Fruit fly (Drosophila melanogaster) whole organism, embryonic: ENCODE results near the gene CG32719.

ENCODE experiments used
- Antp ChIP-seq: fragments of 200-800 bp; sonication (Bioruptor generic); optimal IDR thresholded peaks from 3 replicates; lab custom pipeline; 2016; ENCODE audit warnings: missing biosample characterization, missing genetic modification characterization
- Bgb ChIP-seq: fragments of 200-800 bp; sonication (Bioruptor generic); IDR thresholded peaks from 2 replicates; pipeline ENCODE4 v1.3.6; 2022; ENCODE audit warnings: missing biosample characterization, missing genetic modification characterization; ENCODE audit not compliant: partially characterized antibody
- CG11723 ChIP-seq: fragments of 200-800 bp; sonication (Bioruptor generic); optimal IDR thresholded peaks from 2 replicates; lab custom pipeline; 2017; ENCODE audit warnings: missing biosample characterization, mild to moderate bottlenecking, missing genetic modification characterization
- CG12744 ChIP-seq: fragments of 200-800 bp; sonication (Bioruptor generic); optimal IDR thresholded peaks from 2 replicates; lab custom pipeline; 2016; ENCODE audit warnings: missing biosample characterization, missing genetic modification characterization
- CG12769 ChIP-seq: fragments of 200-800 bp; sonication (Bioruptor generic); optimal IDR thresholded peaks from 2 replicates; lab custom pipeline; 2019; ENCODE audit warnings: missing biosample characterization, mild to moderate bottlenecking, missing genetic modification characterization, moderate library complexity
- CG15269 ChIP-seq: fragments of 200-800 bp; sonication (Bioruptor generic); optimal IDR thresholded peaks from 2 replicates; lab custom pipeline; 2018; ENCODE audit warnings: missing biosample characterization, mild to moderate bottlenecking, missing genetic modification characterization, moderate library complexity
- CG17186 ChIP-seq: fragments of 200-800 bp; sonication (Bioruptor generic); optimal IDR thresholded peaks from 3 replicates; lab custom pipeline; 2017; ENCODE audit warnings: missing biosample characterization, missing genetic modification reagents, missing genetic modification characterization
- CG18764 ChIP-seq: fragments of 200-800 bp; sonication (Bioruptor generic); optimal IDR thresholded peaks from 3 replicates; lab custom pipeline; 2016; ENCODE audit warnings: missing biosample characterization, missing genetic modification characterization
- CG2202 ChIP-seq: fragments of 200-800 bp; sonication (Bioruptor generic); optimal IDR thresholded peaks from 2 replicates; lab custom pipeline; 2018; ENCODE audit warnings: missing biosample characterization, mild to moderate bottlenecking, missing genetic modification characterization
- CG30403 ChIP-seq: fragments of 200-800 bp; sonication (Bioruptor generic); optimal IDR thresholded peaks from 3 replicates; lab custom pipeline; 2016; ENCODE audit warnings: missing biosample characterization, missing genetic modification characterization
- CG3281 ChIP-seq: fragments of 200-800 bp; sonication (Bioruptor generic); optimal IDR thresholded peaks from 3 replicates; lab custom pipeline; 2017; ENCODE audit warnings: missing biosample characterization, mild to moderate bottlenecking, missing genetic modification characterization
- CG3407 ChIP-seq: fragments of 200-800 bp; sonication (Bioruptor generic); optimal IDR thresholded peaks from 2 replicates; lab custom pipeline; 2018; ENCODE audit warnings: missing biosample characterization, mild to moderate bottlenecking, missing genetic modification characterization
- CG34422 ChIP-seq: fragments of 200-800 bp; sonication (Bioruptor generic); IDR thresholded peaks from 3 replicates; pipeline ENCODE4 v1.3.6; 2022; ENCODE audit warnings: missing biosample characterization, missing genetic modification characterization
- CG7963 ChIP-seq: fragments of 200-800 bp; sonication (Bioruptor generic); IDR thresholded peaks from 3 replicates; pipeline ENCODE4 v1.3.6; 2022; ENCODE audit warnings: missing biosample characterization, missing genetic modification characterization; ENCODE audit not compliant: partially characterized antibody
- CG8089 ChIP-seq: fragments of 200-800 bp; sonication (Bioruptor generic); optimal IDR thresholded peaks from 3 replicates; lab custom pipeline; 2016; ENCODE audit warnings: missing biosample characterization, missing genetic modification characterization
- CG8290 ChIP-seq, 3 experiments: fragments of 200-800 bp; sonication (Bioruptor generic); optimal IDR thresholded peaks; 2 replicates each; lab custom pipeline; 2016 to 2019; ENCODE audit warnings: missing biosample characterization in 3 of 3, missing genetic modification characterization in 3 of 3, mild to moderate bottlenecking in 2 of 3, moderate library complexity in 1 of 3
- Camta ChIP-seq: fragments of 200-800 bp; sonication (Bioruptor generic); optimal IDR thresholded peaks from 2 replicates; lab custom pipeline; 2016; ENCODE audit warnings: missing biosample characterization, missing genetic modification characterization
- CoRest ChIP-seq: fragments of 200-800 bp; sonication (Bioruptor generic); optimal IDR thresholded peaks from 3 replicates; lab custom pipeline; 2018; ENCODE audit warnings: missing biosample characterization, mild to moderate bottlenecking, missing genetic modification characterization, moderate library complexity
- Fer3 ChIP-seq: fragments of 200-800 bp; sonication (Bioruptor generic); optimal IDR thresholded peaks from 2 replicates; lab custom pipeline; 2018; ENCODE audit warnings: missing biosample characterization, mild to moderate bottlenecking, missing genetic modification characterization, moderate library complexity
- Gsc ChIP-seq: fragments of 200-800 bp; sonication (Bioruptor generic); IDR thresholded peaks from 2 replicates; pipeline ENCODE4 v1.3.6; 2022; ENCODE audit warnings: missing biosample characterization, missing genetic modification characterization
- Gug ChIP-seq: fragments of 200-800 bp; sonication (Bioruptor generic); IDR thresholded peaks from 4 replicates; pipeline ENCODE4 v1.3.6; 2022; ENCODE audit warnings: missing biosample characterization, missing genetic modification characterization
- H15 ChIP-seq: fragments of 200-800 bp; sonication (Bioruptor generic); IDR thresholded peaks from 3 replicates; pipeline ENCODE4 v1.3.6; 2022; ENCODE audit warnings: missing biosample characterization, missing genetic modification characterization
- HmgD ChIP-seq: fragments of 200-800 bp; sonication (Bioruptor generic); optimal IDR thresholded peaks from 3 replicates; lab custom pipeline; 2016; ENCODE audit warnings: missing biosample characterization, missing genetic modification characterization
- Hr51 ChIP-seq, 2 experiments: fragments of 200-800 bp; sonication (Bioruptor generic); optimal IDR thresholded peaks; 2 replicates in 1 of 2; 3 replicates in 1 of 2; lab custom pipeline; 2016 to 2018; ENCODE audit warnings: missing biosample characterization in 2 of 2, missing genetic modification characterization in 2 of 2, mild to moderate bottlenecking in 1 of 2, moderate library complexity in 1 of 2
- MTF-1 ChIP-seq: fragments of 200-800 bp; sonication (Bioruptor generic); optimal IDR thresholded peaks from 2 replicates; lab custom pipeline; 2018; ENCODE audit warnings: missing biosample characterization, mild to moderate bottlenecking, missing genetic modification characterization, borderline replicate concordance
- Mad ChIP-seq: fragments of 200-800 bp; sonication (Bioruptor generic); optimal IDR thresholded peaks from 2 replicates; lab custom pipeline; 2016; ENCODE audit warnings: missing biosample characterization, missing genetic modification characterization
- Rfx ChIP-seq: fragments of 200-800 bp; sonication (Bioruptor generic); IDR thresholded peaks from 2 replicates; pipeline ENCODE4 v1.3.6; 2022; ENCODE audit warnings: missing biosample characterization, missing genetic modification characterization
- Sry-δ ChIP-seq: fragments of 200-800 bp; sonication (Bioruptor generic); optimal IDR thresholded peaks from 2 replicates; lab custom pipeline; 2016; ENCODE audit warnings: missing biosample characterization, missing genetic modification characterization
- Ssrp ChIP-seq: fragments of 200-800 bp; sonication (Bioruptor generic); optimal IDR thresholded peaks from 2 replicates; lab custom pipeline; 2018; ENCODE audit warnings: missing biosample characterization, mild to moderate bottlenecking, missing genetic modification characterization, moderate library complexity
- Trl ChIP-seq, 3 experiments: fragments of >200 bp in 2 of 3; fragments of 200-800 bp in 1 of 3; sonication (Bioruptor generic) in 1 of 3; optimal IDR thresholded peaks; 2 replicates in 1 of 3; 3 replicates in 2 of 3; lab custom pipeline; 2016 to 2017; ENCODE audit warnings: missing biosample characterization in 1 of 3, missing genetic modification characterization in 1 of 3
- bowl ChIP-seq: fragments of 200-800 bp; sonication (Bioruptor generic); IDR thresholded peaks from 2 replicates; pipeline ENCODE4 v1.3.6; 2022; ENCODE audit warnings: missing biosample characterization, missing genetic modification characterization
- chm ChIP-seq: fragments of 200-800 bp; sonication (Bioruptor generic); IDR thresholded peaks from 2 replicates; pipeline ENCODE4 v1.3.6; 2022; ENCODE audit warnings: missing biosample characterization, missing genetic modification characterization
- crol ChIP-seq: fragments of 200-800 bp; sonication (Bioruptor generic); IDR thresholded peaks from 2 replicates; pipeline ENCODE4 v1.3.6; 2022; ENCODE audit warnings: missing biosample characterization, missing genetic modification characterization
- cwo ChIP-seq: fragments of 200-800 bp; sonication (Bioruptor generic); optimal IDR thresholded peaks from 3 replicates; lab custom pipeline; 2017; ENCODE audit warnings: missing biosample characterization, missing genetic modification characterization, mild to moderate bottlenecking, moderate library complexity, missing genetic modification reagents
- danr ChIP-seq: fragments of 200-800 bp; sonication (Bioruptor generic); IDR thresholded peaks from 2 replicates; pipeline ENCODE4 v1.3.6; 2022; ENCODE audit warnings: missing biosample characterization, missing genetic modification characterization
- dmrt11E ChIP-seq: fragments of 200-800 bp; sonication (Bioruptor generic); optimal IDR thresholded peaks from 3 replicates; lab custom pipeline; 2018; ENCODE audit warnings: missing biosample characterization, mild to moderate bottlenecking, missing genetic modification characterization, moderate library complexity
- dmrt99B ChIP-seq: fragments of 200-800 bp; sonication (Bioruptor generic); optimal IDR thresholded peaks from 2 replicates; lab custom pipeline; 2018; ENCODE audit warnings: missing biosample characterization, mild to moderate bottlenecking, missing genetic modification characterization, moderate library complexity
- dysf ChIP-seq: fragments of 200-800 bp; sonication (Bioruptor generic); IDR thresholded peaks from 3 replicates; pipeline ENCODE4 v1.3.6; 2022; ENCODE audit warnings: missing biosample characterization, missing genetic modification characterization
- fd102C ChIP-seq: fragments of 200-800 bp; sonication (Bioruptor generic); optimal IDR thresholded peaks from 2 replicates; lab custom pipeline; 2018; ENCODE audit warnings: missing biosample characterization, mild to moderate bottlenecking, missing genetic modification characterization, moderate library complexity
- fd64A ChIP-seq: fragments of 200-800 bp; sonication (Bioruptor generic); optimal IDR thresholded peaks from 3 replicates; lab custom pipeline; 2018; ENCODE audit warnings: missing biosample characterization, mild to moderate bottlenecking, missing genetic modification characterization
- gsb ChIP-seq: fragments of 200-800 bp; sonication (Bioruptor generic); IDR thresholded peaks from 2 replicates; pipeline ENCODE4 v1.3.6; 2022; ENCODE audit warnings: missing biosample characterization, missing genetic modification characterization
- lilli ChIP-seq: fragments of 200-800 bp; sonication (Bioruptor generic); optimal IDR thresholded peaks from 3 replicates; lab custom pipeline; 2016; ENCODE audit warnings: missing biosample characterization, missing genetic modification characterization
- phol ChIP-seq: fragments of 200-800 bp; sonication (Bioruptor generic); optimal IDR thresholded peaks from 3 replicates; lab custom pipeline; 2018; ENCODE audit warnings: missing biosample characterization, mild to moderate bottlenecking, missing genetic modification characterization, moderate library complexity
- row ChIP-seq: fragments of 200-800 bp; sonication (Bioruptor generic); IDR thresholded peaks from 3 replicates; pipeline ENCODE4 v1.3.6; 2022; ENCODE audit warnings: missing biosample characterization, missing genetic modification characterization
- sc ChIP-seq, 3 experiments: fragments of >200 bp in 2 of 3; fragments of 200-800 bp in 1 of 3; sonication (Bioruptor generic) in 1 of 3; optimal IDR thresholded peaks; 2 replicates in 2 of 3; 3 replicates in 1 of 3; lab custom pipeline; 2017; ENCODE audit warnings: mild to moderate bottlenecking in 1 of 3, missing biosample characterization in 1 of 3, missing genetic modification characterization in 1 of 3, missing genetic modification reagents in 1 of 3
- sob ChIP-seq: fragments of 200-800 bp; sonication (Bioruptor generic); IDR thresholded peaks from 2 replicates; pipeline ENCODE4 v1.3.6; 2022; ENCODE audit warnings: missing biosample characterization, missing genetic modification characterization
- tio ChIP-seq: fragments of 200-800 bp; sonication (Bioruptor generic); optimal IDR thresholded peaks from 2 replicates; lab custom pipeline; 2017; ENCODE audit warnings: missing biosample characterization, missing genetic modification characterization, inconsistent platforms
- trh ChIP-seq: fragments of 200-800 bp; sonication (Bioruptor generic); optimal IDR thresholded peaks from 2 replicates; lab custom pipeline; 2016; ENCODE audit warnings: missing biosample characterization, missing genetic modification characterization
- vvl ChIP-seq: fragments of 200-800 bp; sonication (Bioruptor generic); IDR thresholded peaks from 2 replicates; pipeline ENCODE4 v1.3.6; 2022; ENCODE audit warnings: missing biosample characterization, missing genetic modification characterization
- zen ChIP-seq: fragments of 200-800 bp; sonication (Bioruptor generic); optimal IDR thresholded peaks from 3 replicates; lab custom pipeline; 2018; ENCODE audit warnings: missing biosample characterization, mild to moderate bottlenecking, missing genetic modification characterization, moderate library complexity

Gene CG32719

dm6 chrX:7579810-7580209 is 32.0 kb upstream of the CG32719 start (continued):
- TF ChIP-seq Antp (GFP tag; lab: Kevin White, UChicago) (peak; percentile 6), MTF-1 (GFP tag; lab: Kevin White, UChicago) (peak; percentile 59), chm (peak; percentile 32; the same call in 1 of the 2 replicates), Sry-δ (GFP tag; lab: Kevin White, UChicago) (peak; percentile 11), CG8290 (GFP tag; optimal IDR thresholded peaks at IDR 0.05; lab: Kevin White, UChicago) (no peak), CG8290 (tag; optimal IDR thresholded peaks at IDR 0.05; lab: Kevin White, UChicago) (peak in 1 of 2 experiments; percentile 16), Ssrp (tag; lab: Kevin White, UChicago) (no peak), gsb (GFP tag; lab: Robert Waterston, UW) (no peak), CG12744 (no peak), dmrt11E (tag; lab: Kevin White, UChicago) (peak; percentile 9), Mad (GFP tag; lab: Kevin White, UChicago) (no peak), sc (optimal IDR thresholded peaks at IDR 0.05; lab: Kevin White, UChicago) (no peak), sc (GFP tag; optimal IDR thresholded peaks at IDR 0.05; lab: Kevin White, UChicago) (peak; percentile 28), Camta (GFP tag; lab: Kevin White, UChicago) (peak; percentile 9), CG18764 (GFP tag; lab: Kevin White, UChicago) (peak; percentile 13), sob (GFP tag; lab: Robert Waterston, UW) (no peak), CG8089 (GFP tag; lab: Kevin White, UChicago) (peak; percentile 7), trh (GFP tag; lab: Kevin White, UChicago) (peak; percentile 3), cwo (GFP tag; lab: Kevin White, UChicago) (no peak), CG30403 (GFP tag; lab: Kevin White, UChicago) (no peak), danr (GFP tag; lab: Robert Waterston, UW) (no peak), H15 (GFP tag; lab: Robert Waterston, UW) (no peak), CG7963 (GFP tag; lab: Robert Waterston, UW) (no peak), fd102C (GFP tag; lab: Kevin White, UChicago) (peak; percentile 70), fd64A (GFP tag; lab: Kevin White, UChicago) (peak; percentile 18), zen (tag; lab: Kevin White, UChicago) (no peak), CG12769 (tag; lab: Kevin White, UChicago) (peak; percentile 58), CG34422 (no peak), crol (GFP tag; lab: Robert Waterston, UW) (0 out of 2 replicates have a peak, but pooled peaks have one; percentile 41), tio (peak; percentile 23), bowl (GFP tag; lab: Robert Waterston, UW) (no peak), CG2202 (peak; percentile 19), HmgD (no peak), Gug (GFP tag; lab: Robert Waterston, UW) (no peak), Trl (optimal IDR thresholded peaks at IDR 0.05; lab: Kevin White, UChicago) (no peak), Trl (GFP tag; optimal IDR thresholded peaks at IDR 0.05; lab: Kevin White, UChicago) (peak; percentile 15), dmrt99B (tag; lab: Kevin White, UChicago) (no peak), CG11723 (GFP tag; lab: Kevin White, UChicago) (no peak), Hr51 (GFP tag; optimal IDR thresholded peaks at IDR 0.05; lab: Kevin White, UChicago) (no peak), lilli (GFP tag; lab: Kevin White, UChicago) (no peak), dysf (no peak), CG3407 (GFP tag; lab: Kevin White, UChicago) (peak; percentile 36)
- TF ChIP-seq, all 482 proteins: peak for 47

- peak; percentile 13 for TF ChIP-seq phol (tag; lab: Kevin White, UChicago)
- peak; percentile 18 for TF ChIP-seq lilli (GFP tag; lab: Kevin White, UChicago)
- TF ChIP-seq CoRest (tag; lab: Kevin White, UChicago) = peak; percentile 5
- no peak for TF ChIP-seq Bgb
- peak; percentile 17 for TF ChIP-seq CG3281 (GFP tag; lab: Kevin White, UChicago)
- TF ChIP-seq Fer3 (tag; lab: Kevin White, UChicago) = peak; percentile 8
- peak; percentile 27 for TF ChIP-seq CG15269
- peak; percentile 48; the same call in 1 of the 2 replicates for TF ChIP-seq vvl
- peak; percentile 45; the same call in 1 of the 2 replicates for TF ChIP-seq Rfx
- no peak for TF ChIP-seq CG17186 (GFP tag; lab: Kevin White, UChicago)
- TF ChIP-seq dmrt99B (tag; lab: Kevin White, UChicago) = peak; percentile 3
- peak; percentile 37; the same call in 2 of the 3 replicates for TF ChIP-seq row (GFP tag; lab: Robert Waterston, UW)
- no peak for TF ChIP-seq Gsc (GFP tag; lab: Robert Waterston, UW)
These were observed 31.2 kb upstream of the CG32719 start for dm6 chrX:7579023-7579422.
